Fruit fly (Drosophila melanogaster) whole organism, adult: ENCODE data around the gene CG5727.

ENCODE experiments used
- CG11617 ChIP-seq: fragments of 200-800 bp; sonication (Bioruptor generic); optimal IDR thresholded peaks from 2 replicates; lab custom pipeline; 2017; ENCODE audit warnings: mild to moderate bottlenecking, missing biosample characterization, missing genetic modification reagents, missing genetic modification characterization
- CG12768 ChIP-seq: fragments of 200-800 bp; sonication (Bioruptor generic); optimal IDR thresholded peaks from 2 replicates; lab custom pipeline; 2017; ENCODE audit warnings: missing biosample characterization, missing genetic modification characterization, mild to moderate bottlenecking, moderate library complexity, missing genetic modification reagents
- CG14711 ChIP-seq: fragments of 200-800 bp; sonication (Bioruptor generic); optimal IDR thresholded peaks from 2 replicates; lab custom pipeline; 2018; ENCODE audit warnings: missing biosample characterization, mild to moderate bottlenecking, missing genetic modification characterization, moderate library complexity
- CG1620 ChIP-seq: fragments of 200-800 bp; sonication (Bioruptor generic); optimal IDR thresholded peaks from 2 replicates; lab custom pipeline; 2016; ENCODE audit warnings: missing biosample characterization, missing genetic modification characterization
- CG33017 ChIP-seq: fragments of 200-800 bp; sonication (Bioruptor generic); optimal IDR thresholded peaks from 2 replicates; lab custom pipeline; 2018; ENCODE audit warnings: missing biosample characterization, mild to moderate bottlenecking, missing genetic modification characterization, moderate library complexity
- CG5204 ChIP-seq: fragments of 200-800 bp; sonication (Bioruptor generic); optimal IDR thresholded peaks from 2 replicates; lab custom pipeline; 2016; ENCODE audit warnings: missing biosample characterization, missing genetic modification characterization
- CG7045 ChIP-seq: fragments of 200-800 bp; sonication (Bioruptor generic); optimal IDR thresholded peaks from 2 replicates; lab custom pipeline; 2017; ENCODE audit warnings: missing biosample characterization, mild to moderate bottlenecking, missing genetic modification characterization
- CG7101 ChIP-seq: fragments of 200-800 bp; sonication (Bioruptor generic); optimal IDR thresholded peaks from 2 replicates; lab custom pipeline; 2018; ENCODE audit warnings: missing biosample characterization, mild to moderate bottlenecking, missing genetic modification characterization, moderate library complexity
- Clk ChIP-seq: fragments of 200-800 bp; sonication (Bioruptor generic); optimal IDR thresholded peaks from 2 replicates; lab custom pipeline; 2017; ENCODE audit warnings: missing biosample characterization, missing genetic modification characterization
- Crg-1 ChIP-seq: fragments of 200-800 bp; sonication (Bioruptor generic); optimal IDR thresholded peaks from 2 replicates; lab custom pipeline; 2016; ENCODE audit warnings: missing biosample characterization, missing genetic modification characterization
- Hr96 ChIP-seq: fragments of 200-800 bp; sonication (Bioruptor generic); optimal IDR thresholded peaks from 2 replicates; lab custom pipeline; 2016; ENCODE audit warnings: missing biosample characterization, missing genetic modification characterization
- Mnt ChIP-seq: fragments of 200-800 bp; sonication (Bioruptor generic); optimal IDR thresholded peaks from 2 replicates; lab custom pipeline; 2016; ENCODE audit warnings: missing biosample characterization, mild to moderate bottlenecking, missing genetic modification characterization
- bab1 ChIP-seq: fragments of 200-800 bp; sonication (Bioruptor generic); optimal IDR thresholded peaks from 3 replicates; lab custom pipeline; 2019; ENCODE audit warnings: missing biosample characterization, mild to moderate bottlenecking, missing genetic modification characterization, moderate library complexity
- cic ChIP-seq: fragments of 200-800 bp; sonication (Bioruptor generic); optimal IDR thresholded peaks from 2 replicates; lab custom pipeline; 2017; ENCODE audit warnings: missing biosample characterization, mild to moderate bottlenecking, missing genetic modification characterization, moderate library complexity
- cnc ChIP-seq, 2 experiments: fragments of >200 bp; optimal IDR thresholded peaks; 2 replicates each; lab custom pipeline; 2017
- kay ChIP-seq: fragments of 200-800 bp; sonication (Bioruptor generic); peaks from one replicate; lab custom pipeline; 2016; ENCODE audit warnings: missing biosample characterization, missing genetic modification characterization, borderline replicate concordance
- ovo ChIP-seq: fragments of 200-800 bp; sonication (Bioruptor generic); optimal IDR thresholded peaks from 2 replicates; lab custom pipeline; 2016; ENCODE audit warnings: missing biosample characterization, missing genetic modification characterization
- pad ChIP-seq: fragments of 200-800 bp; sonication (Bioruptor generic); optimal IDR thresholded peaks from 3 replicates; lab custom pipeline; 2017; ENCODE audit warnings: missing biosample characterization, missing genetic modification characterization, mild to moderate bottlenecking, moderate library complexity, missing genetic modification reagents
- tj ChIP-seq: fragments of 200-800 bp; sonication (Bioruptor generic); optimal IDR thresholded peaks from 3 replicates; lab custom pipeline; 2017; ENCODE audit warnings: missing biosample characterization, mild to moderate bottlenecking, missing genetic modification characterization, moderate library complexity
- toe ChIP-seq: fragments of 200-800 bp; sonication (Bioruptor generic); optimal IDR thresholded peaks from 2 replicates; lab custom pipeline; 2016; ENCODE audit warnings: missing biosample characterization, missing genetic modification characterization

CG5727 gene

DNA sequence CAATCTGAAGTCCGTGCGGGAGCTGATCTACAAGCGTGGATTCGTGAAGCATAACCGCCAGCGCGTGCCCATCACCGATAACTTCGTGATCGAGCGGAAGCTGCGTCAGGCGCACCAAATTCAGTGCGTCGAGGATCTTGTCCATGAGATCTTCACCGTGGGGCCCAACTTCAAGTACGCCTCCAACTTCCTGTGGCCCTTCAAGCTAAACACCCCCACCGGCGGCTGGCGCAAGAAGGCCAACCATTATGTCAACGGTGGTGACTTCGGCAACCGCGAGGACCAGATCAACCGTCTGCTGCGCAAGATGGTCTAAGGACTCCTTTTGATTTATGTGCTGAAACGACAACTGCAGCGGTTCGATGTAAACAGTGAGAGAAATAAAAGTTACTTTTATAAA is 8.7 kb downstream of the CG5727 start:
- TF ChIP-seq tj (GFP tag; lab: Kevin White, UChicago) (no peak), toe (no peak), Crg-1 (GFP tag; lab: Kevin White, UChicago) (no peak), Hr96 (no peak), CG11617 (GFP tag; lab: Kevin White, UChicago) (no peak), Mnt (no peak), cic (GFP tag; lab: Kevin White, UChicago) (no peak), CG5204 (no peak), kay (GFP tag; lab: Kevin White, UChicago) (no peak), Clk (no peak), ovo (GFP tag; lab: Kevin White, UChicago) (no peak), CG7101 (tag; lab: Kevin White, UChicago) (no peak), bab1 (GFP tag; lab: Kevin White, UChicago) (no peak), CG33017 (no peak), CG1620 (GFP tag; lab: Kevin White, UChicago) (no peak), cnc (optimal IDR thresholded peaks at IDR 0.05; lab: Kevin White, UChicago) (no peak), CG14711 (no peak), CG7045 (GFP tag; lab: Kevin White, UChicago) (no peak), CG12768 (GFP tag; lab: Kevin White, UChicago) (no peak)

dm6 chr2L:10200847-10201246 is 9.6 kb downstream of the CG5727 start, which contains the start of the genes Ripalpha and RpL7:
TSS of gene Ripalpha (minus strand) at chr2L:10200974.
TSS of gene RpL7 (plus strand) at chr2L:10201004.
- TF ChIP-seq CG33017 (peak; percentile 90), pad (peak; percentile 93), Crg-1 (GFP tag; lab: Kevin White, UChicago) (peak; percentile 99), bab1 (GFP tag; lab: Kevin White, UChicago) (peak; percentile 94), CG11617 (GFP tag; lab: Kevin White, UChicago) (peak; percentile 98), CG7101 (tag; lab: Kevin White, UChicago) (peak; percentile 98), kay (GFP tag; lab: Kevin White, UChicago) (no peak), cnc (optimal IDR thresholded peaks at IDR 0.05; lab: Kevin White, UChicago) (no peak), Mnt (peak; percentile 99), CG1620 (GFP tag; lab: Kevin White, UChicago) (peak; percentile 99), tj (GFP tag; lab: Kevin White, UChicago) (peak; percentile 89), ovo (GFP tag; lab: Kevin White, UChicago) (peak; percentile 99), CG7045 (GFP tag; lab: Kevin White, UChicago) (peak; percentile 97), Hr96 (no peak), toe (peak; percentile 94), Clk (peak; percentile 94), CG5204 (no peak), CG12768 (GFP tag; lab: Kevin White, UChicago) (peak; percentile 96), CG14711 (peak; percentile 93), cic (GFP tag; lab: Kevin White, UChicago) (peak; percentile 93)

dm6 chr2L:10198911-10199310 is 11.6 kb downstream of the CG5727 start, which contains the start of gene Sur:
TSS of gene Sur (minus strand) at chr2L:10199117.
- TF ChIP-seq Clk (no peak), CG11617 (GFP tag; lab: Kevin White, UChicago) (no peak), Mnt (no peak), CG1620 (GFP tag; lab: Kevin White, UChicago) (no peak), cnc (optimal IDR thresholded peaks at IDR 0.05; lab: Kevin White, UChicago) (no peak), CG7045 (GFP tag; lab: Kevin White, UChicago) (no peak), CG12768 (GFP tag; lab: Kevin White, UChicago) (no peak), Crg-1 (GFP tag; lab: Kevin White, UChicago) (no peak), bab1 (GFP tag; lab: Kevin White, UChicago) (no peak), ovo (GFP tag; lab: Kevin White, UChicago) (no peak), pad (no peak)

DNA sequence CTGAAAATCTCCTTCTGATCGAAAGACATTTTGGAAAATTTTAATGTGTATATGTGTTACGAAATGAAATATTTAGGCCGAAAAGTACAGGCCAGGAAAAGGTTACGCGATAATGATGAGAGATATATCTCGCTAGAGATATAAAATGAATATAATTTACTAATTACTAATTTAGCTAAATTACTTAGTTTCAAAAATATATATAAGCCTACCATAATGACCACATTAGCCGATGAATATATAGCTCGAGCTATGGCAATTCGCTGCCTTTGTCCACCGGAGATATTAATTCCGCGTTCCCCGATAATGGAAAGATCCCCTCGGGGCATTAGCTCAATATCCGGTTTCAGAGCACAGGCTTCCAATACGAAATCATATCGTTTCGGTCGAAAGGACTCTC is 19.1 kb downstream of the CG5727 start, which contains the start of gene Fum4:
Gene Fum4 (minus strand): TSS at position 101 of the 400 bp plus-strand sequence.
- no peak for TF ChIP-seq Mnt
- TF ChIP-seq toe: no peak
- TF ChIP-seq CG7101 (tag; lab: Kevin White, UChicago): no peak
- TF ChIP-seq cic (GFP tag; lab: Kevin White, UChicago): no peak
- TF ChIP-seq CG11617 (GFP tag; lab: Kevin White, UChicago): no peak
- no peak for TF ChIP-seq CG33017
- TF ChIP-seq tj (GFP tag; lab: Kevin White, UChicago): no peak
- no peak for TF ChIP-seq CG7045 (GFP tag; lab: Kevin White, UChicago)
- TF ChIP-seq pad: no peak

DNA sequence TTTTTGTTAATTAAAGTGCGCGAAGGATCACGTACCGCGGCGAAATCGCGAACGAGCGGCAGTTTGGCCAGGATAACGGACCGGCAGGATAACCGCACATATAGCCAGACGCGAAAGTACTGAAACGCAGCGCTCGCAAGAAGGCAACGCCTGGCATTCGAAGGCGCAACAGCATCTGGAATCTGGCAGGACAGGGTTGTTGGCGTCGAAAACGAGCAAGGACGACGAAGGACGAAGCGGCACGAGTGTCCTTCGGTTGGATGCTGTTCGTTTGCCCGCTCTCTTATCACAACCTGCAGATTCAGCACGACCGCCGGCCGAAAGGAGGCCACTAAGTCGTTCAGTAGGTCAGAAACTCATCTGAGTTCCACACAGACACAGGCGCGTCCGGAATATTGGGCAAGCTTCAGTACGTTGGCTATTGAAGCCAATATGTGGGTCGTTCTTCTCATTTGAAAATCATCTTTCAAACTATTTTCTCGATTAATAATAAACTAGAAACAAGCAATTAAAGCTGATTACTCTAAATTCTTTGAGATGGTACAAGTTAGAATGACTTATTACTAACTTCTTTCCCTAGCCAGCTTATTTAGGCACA is 30.2 kb downstream of the CG5727 start, which contains the start of gene CG44153:
Gene CG44153 (minus strand): TSS at position 75 of the 598 bp plus-strand sequence.
- no peak for TF ChIP-seq cnc (optimal IDR thresholded peaks at IDR 0.05; lab: Kevin White, UChicago)
- no peak for TF ChIP-seq Crg-1 (GFP tag; lab: Kevin White, UChicago)
- TF ChIP-seq CG33017: no peak

DNA sequence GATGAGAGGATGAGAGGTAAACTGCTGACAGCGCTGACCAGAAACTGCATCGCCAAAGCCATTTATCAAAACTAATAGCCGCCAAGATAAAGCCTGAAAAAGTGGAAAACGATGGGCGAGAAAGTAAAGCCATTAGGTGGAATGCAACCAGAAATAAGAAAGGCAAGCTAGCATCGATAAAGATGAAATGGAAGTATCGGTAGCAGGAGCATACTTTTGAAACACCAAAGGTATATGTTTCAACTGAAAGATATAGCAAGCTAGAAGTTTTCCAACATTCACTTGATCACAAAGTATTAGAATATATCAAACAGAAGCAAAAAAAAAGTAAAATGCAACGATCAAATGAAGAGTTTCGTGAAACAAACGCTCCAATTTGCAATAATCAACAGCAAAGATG is 38.1 kb downstream of the CG5727 start, which contains the start of gene CG13137:
Gene CG13137 (plus strand): TSS at position 301 of the 400 bp plus-strand sequence.
- TF ChIP-seq bab1 (GFP tag; lab: Kevin White, UChicago) (no peak), pad (no peak), Hr96 (no peak), CG14711 (no peak), cnc (optimal IDR thresholded peaks at IDR 0.05; lab: Kevin White, UChicago) (no peak), Clk (no peak), CG33017 (no peak), cic (GFP tag; lab: Kevin White, UChicago) (no peak), CG12768 (GFP tag; lab: Kevin White, UChicago) (no peak), CG5204 (no peak), CG1620 (GFP tag; lab: Kevin White, UChicago) (no peak), ovo (GFP tag; lab: Kevin White, UChicago) (no peak), Crg-1 (GFP tag; lab: Kevin White, UChicago) (no peak), CG7101 (tag; lab: Kevin White, UChicago) (no peak), Mnt (no peak), CG7045 (GFP tag; lab: Kevin White, UChicago) (no peak), CG11617 (GFP tag; lab: Kevin White, UChicago) (no peak)
